Worm (Caenorhabditis elegans) whole organism, L2 larva: ENCODE data around the gene F13D11.4.

Experiments
- ceh-16 ChIP-seq: fragments of 150-350 bp; optimal IDR thresholded peaks from 2 replicates; lab custom pipeline; 2014; ENCODE audit warnings: missing biosample characterization, missing genetic modification characterization
- snpc-4 ChIP-seq: fragments of 150-350 bp; optimal IDR thresholded peaks from 2 replicates; lab custom pipeline; 2014; ENCODE audit warnings: missing biosample characterization, missing genetic modification characterization

DNA sequence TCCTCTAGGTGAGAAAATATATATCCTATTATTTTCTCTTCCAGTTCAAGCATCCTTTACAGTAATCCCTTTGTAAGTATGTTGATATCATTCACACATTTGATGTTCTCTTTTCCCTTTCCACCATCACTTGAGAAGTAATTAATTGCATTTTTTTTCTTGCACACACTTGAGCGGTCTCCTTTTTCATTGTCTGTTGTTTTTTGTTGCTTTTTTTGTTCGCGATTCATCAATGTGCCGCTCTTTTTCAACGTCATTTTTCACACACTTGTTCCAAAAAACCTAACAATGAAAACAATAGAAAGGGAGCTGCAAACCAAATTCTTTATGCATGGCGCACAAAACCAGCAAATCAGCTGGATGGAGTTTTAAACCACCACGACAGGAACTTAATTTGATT is 41.0 kb upstream of the F13D11.4 start, which contains the start of gene F49E10.4:
- TF ChIP-seq ceh-16 (no peak), snpc-4 (tag; lab: Kevin White, UChicago) (no peak)
